Worm (Caenorhabditis elegans) whole organism, late embryonic: Measurements from ENCODE around the gene trx-1.

Experiments used
- C08G9.2 ChIP-seq: sonication (generic microtip); optimal IDR thresholded peaks from 2 replicates; lab custom pipeline; 2016; ENCODE audit warnings: mild to moderate bottlenecking, missing genetic modification characterization, moderate library complexity, missing compliant biosample characterization
- C38D4.7 ChIP-seq: fragments of 200-800 bp; sonication (Bioruptor generic); optimal IDR thresholded peaks from 2 replicates; lab custom pipeline; 2018; ENCODE audit warnings: mild to moderate bottlenecking, missing genetic modification characterization, moderate library complexity, missing compliant biosample characterization
- F13H6.1 ChIP-seq: sonication (generic microtip); optimal IDR thresholded peaks from 2 replicates; lab custom pipeline; 2016; ENCODE audit warnings: missing genetic modification characterization, missing compliant biosample characterization
- K09A11.1 ChIP-seq: sonication (generic microtip); optimal IDR thresholded peaks from 2 replicates; lab custom pipeline; 2017; ENCODE audit warnings: antibody characterized with exemption, mild to moderate bottlenecking, missing genetic modification characterization, missing compliant biosample characterization; ENCODE audit not compliant: insufficient read depth
- ahr-1 ChIP-seq: sonication (generic microtip); optimal IDR thresholded peaks from 2 replicates; lab custom pipeline; 2016; ENCODE audit warnings: missing genetic modification characterization, missing compliant biosample characterization
- ama-1 ChIP-seq: fragments of 150-350 bp; optimal IDR thresholded peaks from 2 replicates; lab custom pipeline; 2014
- ceh-19 ChIP-seq: fragments of 200-800 bp; sonication (Bioruptor generic); optimal IDR thresholded peaks from 2 replicates; lab custom pipeline; 2018; ENCODE audit warnings: mild to moderate bottlenecking, missing genetic modification characterization, missing compliant biosample characterization
- ceh-2 ChIP-seq: sonication (generic microtip); optimal IDR thresholded peaks from 2 replicates; lab custom pipeline; 2016; ENCODE audit warnings: missing genotype, missing genetic modification characterization, missing compliant biosample characterization
- ceh-24 ChIP-seq: sonication (generic microtip); optimal IDR thresholded peaks from 2 replicates; lab custom pipeline; 2016; ENCODE audit warnings: mild to moderate bottlenecking, missing genetic modification characterization, missing compliant biosample characterization
- ceh-30 ChIP-seq: fragments of 150-350 bp; optimal IDR thresholded peaks from 2 replicates; lab custom pipeline; 2014; ENCODE audit warnings: missing biosample characterization, missing genetic modification characterization
- ceh-48 ChIP-seq: sonication (generic microtip); optimal IDR thresholded peaks from 2 replicates; lab custom pipeline; 2016; ENCODE audit warnings: missing genetic modification characterization, inconsistent platforms, missing compliant biosample characterization
- dmd-4 ChIP-seq: sonication (generic microtip); optimal IDR thresholded peaks from 2 replicates; lab custom pipeline; 2016; ENCODE audit warnings: borderline replicate concordance, missing genetic modification characterization, missing compliant biosample characterization
- elt-2 ChIP-seq: sonication (generic microtip); optimal IDR thresholded peaks from 2 replicates; lab custom pipeline; 2016; ENCODE audit warnings: missing genetic modification reagents, missing genetic modification characterization, missing compliant biosample characterization
- elt-4 ChIP-seq: sonication (generic microtip); optimal IDR thresholded peaks from 2 replicates; lab custom pipeline; 2016; ENCODE audit warnings: missing genetic modification characterization, missing compliant biosample characterization
- ets-4 ChIP-seq: sonication (generic microtip); optimal IDR thresholded peaks from 2 replicates; lab custom pipeline; 2016; ENCODE audit warnings: missing genetic modification characterization, missing compliant biosample characterization
- eyg-1 ChIP-seq: sonication (generic microtip); optimal IDR thresholded peaks from 2 replicates; lab custom pipeline; 2016; ENCODE audit warnings: missing genotype, missing genetic modification characterization, missing compliant biosample characterization
- fkh-10 ChIP-seq: fragments of 150-350 bp; optimal IDR thresholded peaks from 2 replicates; lab custom pipeline; 2014; ENCODE audit warnings: missing biosample characterization, missing genetic modification reagents, missing genetic modification characterization
- hlh-30 ChIP-seq: sonication (generic microtip); optimal IDR thresholded peaks from 2 replicates; lab custom pipeline; 2017; ENCODE audit warnings: antibody characterized with exemption, missing genetic modification characterization, missing compliant biosample characterization; ENCODE audit not compliant: insufficient read depth
- hlh-6 ChIP-seq: sonication (generic microtip); optimal IDR thresholded peaks from 2 replicates; lab custom pipeline; 2016; ENCODE audit warnings: missing genotype, missing genetic modification characterization, missing compliant biosample characterization
- hlh-8 ChIP-seq: sonication (generic microtip); optimal IDR thresholded peaks from 2 replicates; lab custom pipeline; 2016; ENCODE audit warnings: missing genotype, missing genetic modification characterization, missing compliant biosample characterization
- lim-6 ChIP-seq: sonication (generic microtip); optimal IDR thresholded peaks from 2 replicates; lab custom pipeline; 2016; ENCODE audit warnings: missing genetic modification characterization, missing compliant biosample characterization
- mec-3 ChIP-seq: sonication (generic microtip); optimal IDR thresholded peaks from 2 replicates; lab custom pipeline; 2016; ENCODE audit warnings: borderline replicate concordance, missing genetic modification characterization, missing compliant biosample characterization
- nhr-232 ChIP-seq: sonication (generic microtip); optimal IDR thresholded peaks from 2 replicates; lab custom pipeline; 2016; ENCODE audit warnings: missing genetic modification characterization, missing compliant biosample characterization
- odd-2 ChIP-seq: sonication (generic microtip); optimal IDR thresholded peaks from 2 replicates; lab custom pipeline; 2017; ENCODE audit warnings: antibody characterized with exemption, mild to moderate bottlenecking, missing genetic modification characterization, missing compliant biosample characterization
- pat-9 ChIP-seq: fragments of 200-800 bp; sonication (Bioruptor generic); optimal IDR thresholded peaks from 2 replicates; lab custom pipeline; 2018; ENCODE audit warnings: mild to moderate bottlenecking, missing genetic modification characterization, moderate library complexity, missing compliant biosample characterization
- pha-2 ChIP-seq: sonication (generic microtip); optimal IDR thresholded peaks from 2 replicates; lab custom pipeline; 2017; ENCODE audit warnings: mild to moderate bottlenecking, missing genetic modification characterization, missing compliant biosample characterization
- pha-4 ChIP-seq: fragments of 150-350 bp; optimal IDR thresholded peaks from 2 replicates; lab custom pipeline; 2018; ENCODE audit warnings: missing biosample characterization, missing genetic modification reagents, missing genetic modification characterization
- ref-2 ChIP-seq: sonication (generic microtip); optimal IDR thresholded peaks from 2 replicates; lab custom pipeline; 2016; ENCODE audit warnings: missing genetic modification characterization, missing compliant biosample characterization
- sox-2 ChIP-seq: fragments of 200-800 bp; sonication (Bioruptor generic); IDR thresholded peaks from 2 replicates; pipeline ENCODE4 v1.3.6; 2022; ENCODE audit warnings: missing genetic modification reagents, missing genetic modification characterization, missing compliant biosample characterization
- tbx-2 ChIP-seq: sonication (generic microtip); optimal IDR thresholded peaks from 2 replicates; lab custom pipeline; 2016; ENCODE audit warnings: missing genetic modification characterization, missing compliant biosample characterization
- tbx-7 ChIP-seq: sonication (generic microtip); optimal IDR thresholded peaks from 2 replicates; lab custom pipeline; 2016; ENCODE audit warnings: missing genotype, missing genetic modification characterization, missing compliant biosample characterization
- ttx-3 ChIP-seq: sonication (generic microtip); optimal IDR thresholded peaks from 2 replicates; lab custom pipeline; 2016; ENCODE audit warnings: missing genetic modification reagents, missing genetic modification characterization, missing compliant biosample characterization
- unc-55 ChIP-seq: sonication (generic microtip); optimal IDR thresholded peaks from 2 replicates; lab custom pipeline; 2017; ENCODE audit warnings: missing biosample characterization, missing genetic modification reagents, missing genetic modification characterization
- zip-5 ChIP-seq: sonication (generic microtip); optimal IDR thresholded peaks from 2 replicates; lab custom pipeline; 2016; ENCODE audit warnings: missing genetic modification characterization, missing compliant biosample characterization
- ztf-16 ChIP-seq: sonication (generic microtip); optimal IDR thresholded peaks from 2 replicates; lab custom pipeline; 2017; ENCODE audit warnings: missing genetic modification characterization, missing compliant biosample characterization

Gene trx-1

DNA sequence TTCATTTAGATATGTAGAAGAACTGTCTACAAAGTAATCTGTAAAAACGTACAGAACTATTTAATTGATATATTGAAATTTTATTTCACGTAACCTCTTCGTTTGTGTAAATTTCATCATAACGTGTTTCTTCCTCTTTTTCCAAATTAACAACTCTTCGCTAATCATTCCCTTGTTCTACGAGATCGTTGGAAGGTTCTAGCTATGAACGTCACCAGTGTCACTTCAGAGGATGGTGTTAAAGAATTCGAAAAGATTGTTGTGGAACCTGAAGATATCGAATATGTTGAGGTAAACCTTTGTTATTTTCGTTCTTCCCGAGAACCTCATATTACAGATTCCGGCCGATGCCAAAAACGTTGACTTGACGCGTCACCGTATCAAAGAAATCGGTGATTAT is 19.0 kb upstream of the trx-1 start, which contains the start of gene C06A8.6:
Gene C06A8.6 (plus strand): TSS at position 89 of the 400 bp plus-strand sequence.
- TF ChIP-seq ceh-19 (GFP tag; lab: Kevin White, UChicago): no peak
- no peak for TF ChIP-seq eyg-1 (tag; lab: Kevin White, UChicago)
- TF ChIP-seq ceh-48 (tag; lab: Kevin White, UChicago): no peak
- no peak for TF ChIP-seq elt-4 (tag; lab: Kevin White, UChicago)
- no peak for TF ChIP-seq hlh-6 (tag; lab: Kevin White, UChicago)
- no peak for TF ChIP-seq unc-55
- no peak for TF ChIP-seq fkh-10
- no peak for TF ChIP-seq zip-5 (tag; lab: Kevin White, UChicago)

DNA sequence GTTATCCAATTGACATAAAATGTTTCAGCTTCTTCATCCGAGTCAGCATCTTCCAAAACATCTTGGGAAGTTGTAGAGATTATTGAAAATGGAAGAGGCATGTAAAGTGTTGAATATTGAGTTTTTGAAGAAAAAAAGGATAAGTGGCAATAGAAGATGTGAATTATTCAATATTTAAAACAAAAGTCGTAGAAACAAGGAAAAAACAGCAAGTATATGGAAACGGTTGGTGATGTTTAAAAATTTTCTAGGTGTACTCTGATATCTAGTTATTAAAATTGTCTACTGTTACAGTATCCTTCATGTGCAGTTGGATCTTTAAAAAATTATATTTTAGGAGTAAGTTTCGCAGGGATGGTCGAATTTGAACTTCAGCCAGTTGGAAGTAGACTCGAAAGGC is 18.5 kb upstream of the trx-1 start, which contains the start of gene C06A8.8:
Gene C06A8.8 (minus strand): TSS at position 101 of the 400 bp plus-strand sequence.
- TF ChIP-seq sox-2 (GFP tag; lab: Robert Waterston, UW) (no peak), lim-6 (tag; lab: Kevin White, UChicago) (no peak), hlh-8 (no peak), hlh-6 (tag; lab: Kevin White, UChicago) (no peak), dmd-4 (tag; lab: Kevin White, UChicago) (no peak), pha-2 (tag; lab: Kevin White, UChicago) (no peak), ttx-3 (tag; lab: Kevin White, UChicago) (no peak), ceh-24 (tag; lab: Kevin White, UChicago) (no peak), elt-4 (tag; lab: Kevin White, UChicago) (no peak)

DNA sequence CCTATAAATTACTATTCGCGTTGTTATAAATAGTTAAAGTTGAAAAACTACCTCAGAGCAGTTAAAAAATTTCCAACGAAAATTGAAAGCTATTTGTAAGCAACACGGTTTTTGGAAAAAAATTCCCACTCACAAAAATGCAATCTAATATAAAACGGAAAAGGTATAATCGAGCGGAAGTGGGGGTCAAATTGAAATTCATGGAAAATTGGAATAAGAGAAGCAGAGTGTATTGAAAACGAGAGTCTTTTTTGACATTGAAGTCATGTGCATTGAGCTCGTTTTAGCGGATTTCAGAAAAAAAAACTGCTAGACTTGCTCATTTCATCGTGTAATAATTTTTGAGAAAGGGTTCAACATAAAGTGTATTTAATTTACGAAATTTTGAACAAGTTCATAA is 16.9 kb upstream of the trx-1 start:
- no peak for TF ChIP-seq ceh-30 (tag; lab: Kevin White, UChicago)
- no peak for TF ChIP-seq mec-3 (tag; lab: Kevin White, UChicago)
- no peak for TF ChIP-seq C08G9.2
- TF ChIP-seq elt-2: no peak
- TF ChIP-seq ama-1: no peak
- no peak for TF ChIP-seq tbx-2 (tag; lab: Kevin White, UChicago)
- no peak for TF ChIP-seq hlh-30 (tag; lab: Kevin White, UChicago)
- TF ChIP-seq C38D4.7 (GFP tag; lab: Kevin White, UChicago): no peak
- TF ChIP-seq pat-9 (tag; lab: Kevin White, UChicago): no peak
- no peak for TF ChIP-seq F13H6.1
- no peak for TF ChIP-seq ets-4 (tag; lab: Kevin White, UChicago)
- TF ChIP-seq K09A11.1 (tag; lab: Kevin White, UChicago): no peak

DNA sequence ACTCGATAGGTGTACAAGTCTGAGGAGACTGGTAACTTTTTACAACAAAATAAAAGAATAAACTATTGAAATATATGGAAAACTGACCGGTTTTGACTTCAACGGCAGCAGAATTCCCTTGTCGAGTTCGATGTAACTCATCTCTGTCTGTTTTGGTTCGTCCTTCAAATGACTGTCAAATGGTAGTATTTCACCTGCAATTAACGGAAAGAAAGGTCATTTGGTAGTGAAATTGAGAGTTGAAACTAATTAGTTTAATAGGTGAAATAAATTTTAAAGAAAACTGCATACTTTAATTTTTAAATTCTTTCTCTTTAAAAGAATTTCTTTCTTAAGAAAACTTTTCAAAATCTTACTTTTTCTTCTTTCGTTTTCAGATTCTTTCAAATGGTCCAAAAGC is 15.9 kb upstream of the trx-1 start:
- TF ChIP-seq pha-2 (tag; lab: Kevin White, UChicago): no peak
- TF ChIP-seq ets-4 (tag; lab: Kevin White, UChicago): no peak
- TF ChIP-seq nhr-232 (tag; lab: Kevin White, UChicago): no peak
- no peak for TF ChIP-seq zip-5 (tag; lab: Kevin White, UChicago)
- TF ChIP-seq ahr-1 (tag; lab: Kevin White, UChicago): no peak
- no peak for TF ChIP-seq mec-3 (tag; lab: Kevin White, UChicago)
- TF ChIP-seq odd-2 (tag; lab: Kevin White, UChicago): no peak
- TF ChIP-seq ceh-2 (tag; lab: Kevin White, UChicago): no peak
- TF ChIP-seq C38D4.7 (GFP tag; lab: Kevin White, UChicago): no peak
- no peak for TF ChIP-seq ref-2 (tag; lab: Kevin White, UChicago)
- no peak for TF ChIP-seq ztf-16 (tag; lab: Kevin White, UChicago)
- no peak for TF ChIP-seq hlh-8
- TF ChIP-seq dmd-4 (tag; lab: Kevin White, UChicago): no peak
- TF ChIP-seq fkh-10: no peak
- TF ChIP-seq ama-1: no peak
- TF ChIP-seq elt-4 (tag; lab: Kevin White, UChicago): no peak
- TF ChIP-seq tbx-2 (tag; lab: Kevin White, UChicago): no peak
- no peak for TF ChIP-seq pha-4
- no peak for TF ChIP-seq tbx-7 (tag; lab: Kevin White, UChicago)
